Fruit fly (Drosophila melanogaster) whole organism, embryonic: ENCODE results near the gene CG4452.

ENCODE experiments used
- CG16813 ChIP-seq: fragments of 200-800 bp; sonication (Bioruptor generic); IDR thresholded peaks from 3 replicates; pipeline ENCODE4 v1.3.6; 2022; ENCODE audit warnings: missing biosample characterization, missing genetic modification characterization; ENCODE audit not compliant: partially characterized antibody
- Trl ChIP-seq, 3 experiments: fragments of >200 bp in 2 of 3; fragments of 200-800 bp in 1 of 3; sonication (Bioruptor generic) in 1 of 3; optimal IDR thresholded peaks; 2 replicates in 1 of 3; 3 replicates in 2 of 3; lab custom pipeline; 2016 to 2017; ENCODE audit warnings: missing biosample characterization in 1 of 3, missing genetic modification characterization in 1 of 3
- cas ChIP-seq: fragments of 200-800 bp; sonication (Bioruptor generic); IDR thresholded peaks from 2 replicates; pipeline ENCODE4 v1.3.6; 2022; ENCODE audit warnings: missing biosample characterization, missing genetic modification characterization
- chm ChIP-seq: fragments of 200-800 bp; sonication (Bioruptor generic); IDR thresholded peaks from 2 replicates; pipeline ENCODE4 v1.3.6; 2022; ENCODE audit warnings: missing biosample characterization, missing genetic modification characterization
- h ChIP-seq: fragments of >200 bp; optimal IDR thresholded peaks from 2 replicates; lab custom pipeline; 2017
- usp ChIP-seq: fragments of >200 bp; optimal IDR thresholded peaks from 2 replicates; lab custom pipeline; 2017; ENCODE audit warnings: missing biosample characterization, missing genetic modification characterization

dm6 chr3L:9400697-9401353, 33.6 kb downstream of the CG4452 start:
- TF ChIP-seq h (no peak), usp (GFP tag; lab: Kevin White, UChicago) (no peak), CG16813 (GFP tag; lab: Robert Waterston, UW) (no peak), Trl (optimal IDR thresholded peaks at IDR 0.05; lab: Kevin White, UChicago) (peak; percentile 55 to 74), Trl (GFP tag; optimal IDR thresholded peaks at IDR 0.05; lab: Kevin White, UChicago) (no peak), chm (GFP tag; lab: Robert Waterston, UW) (no peak), cas (GFP tag; lab: Robert Waterston, UW) (no peak)
